Worm (Caenorhabditis elegans) whole organism, early embryonic: ENCODE data around the gene F36G9.15.

ENCODE experiments used
- B0310.2 ChIP-seq: sonication (generic microtip); optimal IDR thresholded peaks from 2 replicates; lab custom pipeline; 2016; ENCODE audit warnings: mild to moderate bottlenecking, missing genetic modification characterization, missing compliant biosample characterization
- F13C5.2 ChIP-seq: sonication (generic microtip); optimal IDR thresholded peaks from 2 replicates; lab custom pipeline; 2017; ENCODE audit warnings: mild to moderate bottlenecking, missing genetic modification characterization, inconsistent platforms, missing compliant biosample characterization
- aly-1 ChIP-seq: sonication (generic microtip); optimal IDR thresholded peaks from 2 replicates; lab custom pipeline; 2016; ENCODE audit warnings: missing genetic modification characterization, missing compliant biosample characterization
- ama-1 ChIP-seq: fragments of 150-350 bp; optimal IDR thresholded peaks from 2 replicates; lab custom pipeline; 2014
- ceh-13 ChIP-seq: fragments of 200-800 bp; sonication (Bioruptor generic); optimal IDR thresholded peaks from 2 replicates; lab custom pipeline; 2018; ENCODE audit warnings: mild to moderate bottlenecking, missing genetic modification characterization, missing compliant biosample characterization
- ceh-36 ChIP-seq: sonication (generic microtip); optimal IDR thresholded peaks from 2 replicates; lab custom pipeline; 2016; ENCODE audit warnings: missing genetic modification characterization, inconsistent platforms, missing compliant biosample characterization
- ets-7 ChIP-seq: sonication (generic microtip); optimal IDR thresholded peaks from 2 replicates; lab custom pipeline; 2016; ENCODE audit warnings: missing genotype, missing genetic modification characterization, missing compliant biosample characterization
- flt-1 ChIP-seq: fragments of 200-800 bp; sonication (Bioruptor generic); IDR thresholded peaks from 2 replicates; pipeline ENCODE4 v1.3.6; 2022; ENCODE audit warnings: missing genetic modification characterization, missing compliant biosample characterization
- hmbx-1 ChIP-seq: sonication (generic microtip); optimal IDR thresholded peaks from 2 replicates; lab custom pipeline; 2016; ENCODE audit warnings: mild to moderate bottlenecking, missing genetic modification characterization, missing compliant biosample characterization
- hmg-4 ChIP-seq: fragments of 200-800 bp; sonication (Bioruptor generic); optimal IDR thresholded peaks from 2 replicates; lab custom pipeline; 2018; ENCODE audit warnings: mild to moderate bottlenecking, missing genetic modification characterization, missing compliant biosample characterization
- hnd-1 ChIP-seq: sonication (generic microtip); optimal IDR thresholded peaks from 2 replicates; lab custom pipeline; 2016; ENCODE audit warnings: missing genetic modification characterization, missing compliant biosample characterization
- pes-1 ChIP-seq: fragments of 200-800 bp; sonication (Bioruptor generic); IDR thresholded peaks from 2 replicates; pipeline ENCODE4 v1.3.6; 2022; ENCODE audit warnings: missing genetic modification reagents, missing genetic modification characterization, missing compliant biosample characterization
- scrt-1 ChIP-seq: fragments of 200-800 bp; sonication (Bioruptor generic); IDR thresholded peaks from 2 replicates; pipeline ENCODE4 v1.3.6; 2022; ENCODE audit warnings: missing genetic modification characterization, missing compliant biosample characterization
- sea-1 ChIP-seq: fragments of 200-800 bp; sonication (Bioruptor generic); conservative IDR thresholded peaks from 2 replicates; pipeline ENCODE4 v1.3.6; 2022; ENCODE audit warnings: missing genetic modification characterization, missing compliant biosample characterization
- tbx-11 ChIP-seq: fragments of 200-800 bp; sonication (Bioruptor generic); IDR thresholded peaks from 2 replicates; pipeline ENCODE4 v1.3.6; 2022; ENCODE audit warnings: missing genetic modification characterization, missing compliant biosample characterization
- tbx-37 ChIP-seq: fragments of 200-800 bp; sonication (Bioruptor generic); conservative IDR thresholded peaks from 2 replicates; pipeline ENCODE4 v1.3.6; 2022; ENCODE audit warnings: missing genetic modification reagents, missing genetic modification characterization, missing compliant biosample characterization
- tra-4 ChIP-seq: sonication (generic microtip); optimal IDR thresholded peaks from 2 replicates; lab custom pipeline; 2017; ENCODE audit warnings: missing genetic modification characterization, missing compliant biosample characterization

Gene F36G9.15

ce11 chrV:16023559-16023958, 35.6 kb upstream of the F36G9.15 start:
- TF ChIP-seq aly-1 (no peak), tra-4 (tag; lab: Kevin White, UChicago) (no peak), sea-1 (GFP tag; lab: Robert Waterston, UW) (no peak), ceh-13 (GFP tag; lab: Kevin White, UChicago) (no peak), pes-1 (no peak), ceh-36 (tag; lab: Kevin White, UChicago) (no peak), hmbx-1 (tag; lab: Kevin White, UChicago) (no peak), F13C5.2 (tag; lab: Kevin White, UChicago) (no peak), tbx-11 (GFP tag; lab: Robert Waterston, UW) (no peak), flt-1 (no peak), B0310.2 (tag; lab: Kevin White, UChicago) (no peak), tbx-37 (GFP tag; lab: Robert Waterston, UW) (no peak), hnd-1 (tag; lab: Kevin White, UChicago) (no peak), ama-1 (lab: Kevin White, UChicago) (no peak), hmg-4 (GFP tag; lab: Kevin White, UChicago) (no peak), scrt-1 (GFP tag; lab: Robert Waterston, UW) (no peak)

- no peak for TF ChIP-seq hnd-1 (tag; lab: Kevin White, UChicago)
- no peak for TF ChIP-seq F13C5.2 (tag; lab: Kevin White, UChicago)
- TF ChIP-seq ama-1 (lab: Kevin White, UChicago): no peak
- TF ChIP-seq aly-1: no peak
- no peak for TF ChIP-seq B0310.2 (tag; lab: Kevin White, UChicago)
- TF ChIP-seq hmg-4 (GFP tag; lab: Kevin White, UChicago): no peak
- TF ChIP-seq ets-7 (tag; lab: Kevin White, UChicago): no peak
- no peak for TF ChIP-seq tra-4 (tag; lab: Kevin White, UChicago)
- no peak for TF ChIP-seq hmbx-1 (tag; lab: Kevin White, UChicago)
- no peak for TF ChIP-seq pes-1
These were observed 35.1 kb upstream of the F36G9.15 start, which contains the start of gene cwc-15 for ce11 chrV:16023051-16023450. Gene cwc-15 (plus strand): TSS chrV:16023351.

- TF ChIP-seq tbx-37 (GFP tag; lab: Robert Waterston, UW) (peak; percentile 83), tbx-11 (GFP tag; lab: Robert Waterston, UW) (no peak)
These were observed 34.6 kb upstream of the F36G9.15 start for ce11 chrV:16022600-16022999.

ce11 chrV:16020042-16020441, 32.1 kb upstream of the F36G9.15 start, which contains the start of gene srx-44:
Gene srx-44 (plus strand): TSS chrV:16020342.
- TF ChIP-seq hmbx-1 (tag; lab: Kevin White, UChicago) (no peak), hmg-4 (GFP tag; lab: Kevin White, UChicago) (no peak), F13C5.2 (tag; lab: Kevin White, UChicago) (no peak), tbx-37 (GFP tag; lab: Robert Waterston, UW) (no peak), scrt-1 (GFP tag; lab: Robert Waterston, UW) (no peak), flt-1 (no peak), pes-1 (no peak), ceh-13 (GFP tag; lab: Kevin White, UChicago) (no peak), tra-4 (tag; lab: Kevin White, UChicago) (no peak), tbx-11 (GFP tag; lab: Robert Waterston, UW) (no peak), aly-1 (no peak), ceh-36 (tag; lab: Kevin White, UChicago) (no peak), ets-7 (tag; lab: Kevin White, UChicago) (no peak), ama-1 (lab: Kevin White, UChicago) (no peak), hnd-1 (tag; lab: Kevin White, UChicago) (no peak), sea-1 (GFP tag; lab: Robert Waterston, UW) (no peak), B0310.2 (tag; lab: Kevin White, UChicago) (no peak)

ce11 chrV:16017671-16018070, 29.7 kb upstream of the F36G9.15 start, which contains the start of gene srx-43:
Gene srx-43 (plus strand): TSS chrV:16017971.
- TF ChIP-seq tra-4 (tag; lab: Kevin White, UChicago) (no peak), hmg-4 (GFP tag; lab: Kevin White, UChicago) (no peak), ceh-13 (GFP tag; lab: Kevin White, UChicago) (no peak), sea-1 (GFP tag; lab: Robert Waterston, UW) (no peak), ets-7 (tag; lab: Kevin White, UChicago) (no peak), flt-1 (no peak), F13C5.2 (tag; lab: Kevin White, UChicago) (no peak), tbx-11 (GFP tag; lab: Robert Waterston, UW) (no peak), hnd-1 (tag; lab: Kevin White, UChicago) (no peak), B0310.2 (tag; lab: Kevin White, UChicago) (no peak), hmbx-1 (tag; lab: Kevin White, UChicago) (no peak), ama-1 (lab: Kevin White, UChicago) (no peak), aly-1 (no peak)

ce11 chrV:16016977-16017376, 29.0 kb upstream of the F36G9.15 start:
- TF ChIP-seq F13C5.2 (tag; lab: Kevin White, UChicago) (no peak), flt-1 (no peak), hnd-1 (tag; lab: Kevin White, UChicago) (no peak), ama-1 (lab: Kevin White, UChicago) (no peak), scrt-1 (GFP tag; lab: Robert Waterston, UW) (no peak), hmg-4 (GFP tag; lab: Kevin White, UChicago) (no peak), hmbx-1 (tag; lab: Kevin White, UChicago) (no peak), sea-1 (GFP tag; lab: Robert Waterston, UW) (no peak), ceh-13 (GFP tag; lab: Kevin White, UChicago) (no peak)

ce11 chrV:16015652-16016051, 27.7 kb upstream of the F36G9.15 start, which contains the start of gene str-232:
Gene str-232 (minus strand): TSS chrV:16015752.
- TF ChIP-seq ama-1 (lab: Kevin White, UChicago): no peak
- no peak for TF ChIP-seq flt-1
- TF ChIP-seq pes-1: no peak
- TF ChIP-seq sea-1 (GFP tag; lab: Robert Waterston, UW): no peak
- no peak for TF ChIP-seq ceh-36 (tag; lab: Kevin White, UChicago)
- TF ChIP-seq scrt-1 (GFP tag; lab: Robert Waterston, UW): no peak
- TF ChIP-seq tbx-37 (GFP tag; lab: Robert Waterston, UW): no peak
- no peak for TF ChIP-seq ceh-13 (GFP tag; lab: Kevin White, UChicago)
- TF ChIP-seq B0310.2 (tag; lab: Kevin White, UChicago): no peak
- TF ChIP-seq F13C5.2 (tag; lab: Kevin White, UChicago): no peak
- TF ChIP-seq tbx-11 (GFP tag; lab: Robert Waterston, UW): no peak
- TF ChIP-seq aly-1: no peak
- no peak for TF ChIP-seq hmbx-1 (tag; lab: Kevin White, UChicago)
- no peak for TF ChIP-seq hmg-4 (GFP tag; lab: Kevin White, UChicago)
- no peak for TF ChIP-seq hnd-1 (tag; lab: Kevin White, UChicago)
- TF ChIP-seq tra-4 (tag; lab: Kevin White, UChicago): no peak
- no peak for TF ChIP-seq ets-7 (tag; lab: Kevin White, UChicago)
